Fruit fly (Drosophila melanogaster) whole organism, embryonic: Measurements from ENCODE around the gene CG9933.

Source experiments
- Adf1 ChIP-seq: fragments of 200-800 bp; sonication (Bioruptor generic); IDR thresholded peaks from 2 replicates; pipeline ENCODE4 v1.3.6; 2022; ENCODE audit warnings: missing biosample characterization, missing genetic modification characterization
- Atf6 ChIP-seq: fragments of 200-800 bp; sonication (Bioruptor generic); IDR thresholded peaks from 2 replicates; pipeline ENCODE4 v1.3.6; 2022; ENCODE audit warnings: missing biosample characterization, missing genetic modification characterization
- Bdp1 ChIP-seq: fragments of 200-800 bp; sonication (Bioruptor generic); optimal IDR thresholded peaks from 3 replicates; lab custom pipeline; 2016; ENCODE audit warnings: missing biosample characterization, missing genetic modification characterization
- BtbVII ChIP-seq: fragments of 200-800 bp; sonication (Bioruptor generic); optimal IDR thresholded peaks from 3 replicates; lab custom pipeline; 2017; ENCODE audit warnings: missing biosample characterization, mild to moderate bottlenecking, missing genetic modification characterization
- CG10565 ChIP-seq: fragments of 200-800 bp; sonication (Bioruptor generic); optimal IDR thresholded peaks from 3 replicates; lab custom pipeline; 2016; ENCODE audit warnings: missing biosample characterization, mild to moderate bottlenecking, missing genetic modification characterization
- CG11504 ChIP-seq: fragments of 200-800 bp; sonication (Bioruptor generic); optimal IDR thresholded peaks from 3 replicates; lab custom pipeline; 2019; ENCODE audit warnings: missing biosample characterization, mild to moderate bottlenecking, missing genetic modification characterization, moderate library complexity
- CG12236 ChIP-seq: fragments of 200-800 bp; sonication (Bioruptor generic); optimal IDR thresholded peaks from 2 replicates; lab custom pipeline; 2016; ENCODE audit warnings: missing biosample characterization, missing genetic modification characterization
- CG1233 ChIP-seq: fragments of 200-800 bp; sonication (Bioruptor generic); optimal IDR thresholded peaks from 4 replicates; lab custom pipeline; 2018; ENCODE audit warnings: missing biosample characterization, mild to moderate bottlenecking, missing genetic modification characterization
- CG14441 ChIP-seq: fragments of 200-800 bp; sonication (Bioruptor generic); IDR thresholded peaks from 2 replicates; pipeline ENCODE4 v1.3.6; 2022; ENCODE audit warnings: missing biosample characterization, missing genetic modification characterization
- CG15601 ChIP-seq: fragments of 200-800 bp; sonication (Bioruptor generic); optimal IDR thresholded peaks from 3 replicates; lab custom pipeline; 2019; ENCODE audit warnings: missing biosample characterization, mild to moderate bottlenecking, missing genetic modification characterization, moderate library complexity
- CG17186 ChIP-seq: fragments of 200-800 bp; sonication (Bioruptor generic); optimal IDR thresholded peaks from 3 replicates; lab custom pipeline; 2017; ENCODE audit warnings: missing biosample characterization, missing genetic modification reagents, missing genetic modification characterization
- CG17612 ChIP-seq: fragments of 200-800 bp; sonication (Bioruptor generic); IDR thresholded peaks from 2 replicates; pipeline ENCODE4 v1.3.6; 2022; ENCODE audit warnings: missing biosample characterization, missing genetic modification characterization
- CG18011 ChIP-seq: fragments of 200-800 bp; sonication (Bioruptor generic); optimal IDR thresholded peaks from 2 replicates; lab custom pipeline; 2017; ENCODE audit warnings: missing biosample characterization, missing genetic modification characterization, mild to moderate bottlenecking, moderate library complexity, missing genotype
- CG2712 ChIP-seq: fragments of 200-800 bp; optimal IDR thresholded peaks from 3 replicates; lab custom pipeline; 2019; ENCODE audit warnings: missing biosample characterization, mild to moderate bottlenecking, missing genetic modification characterization, moderate library complexity
- CG2875 ChIP-seq: fragments of 200-800 bp; sonication (Bioruptor generic); optimal IDR thresholded peaks from 2 replicates; lab custom pipeline; 2017; ENCODE audit warnings: missing biosample characterization, mild to moderate bottlenecking, missing genetic modification characterization, missing genetic modification reagents
- CG31365 ChIP-seq: fragments of 200-800 bp; sonication (Bioruptor generic); optimal IDR thresholded peaks from 2 replicates; lab custom pipeline; 2018; ENCODE audit warnings: missing biosample characterization, mild to moderate bottlenecking, missing genetic modification characterization
- CG4404 ChIP-seq: fragments of 200-800 bp; sonication (Bioruptor generic); IDR thresholded peaks from 2 replicates; pipeline ENCODE4 v1.3.6; 2022; ENCODE audit warnings: missing biosample characterization, missing genetic modification characterization
- CG4617 ChIP-seq: fragments of 200-800 bp; sonication (Bioruptor generic); optimal IDR thresholded peaks from 3 replicates; lab custom pipeline; 2016; ENCODE audit warnings: missing biosample characterization, missing genetic modification characterization, borderline replicate concordance
- CG8924 ChIP-seq: fragments of 200-800 bp; optimal IDR thresholded peaks from 3 replicates; lab custom pipeline; 2019; ENCODE audit warnings: missing biosample characterization, mild to moderate bottlenecking, missing genetic modification characterization, moderate library complexity
- D19A ChIP-seq: fragments of 200-800 bp; optimal IDR thresholded peaks from 3 replicates; lab custom pipeline; 2019; ENCODE audit warnings: missing biosample characterization, mild to moderate bottlenecking, missing genetic modification characterization, moderate library complexity
- Doc2 ChIP-seq: fragments of 200-800 bp; sonication (Bioruptor generic); IDR thresholded peaks from 2 replicates; pipeline ENCODE4 v1.3.6; 2022; ENCODE audit warnings: missing biosample characterization, missing genetic modification characterization
- Hmx ChIP-seq: fragments of 200-800 bp; sonication (Bioruptor generic); optimal IDR thresholded peaks from 2 replicates; lab custom pipeline; 2016; ENCODE audit warnings: missing biosample characterization, missing genetic modification characterization
- MTF-1 ChIP-seq: fragments of 200-800 bp; sonication (Bioruptor generic); optimal IDR thresholded peaks from 2 replicates; lab custom pipeline; 2018; ENCODE audit warnings: missing biosample characterization, mild to moderate bottlenecking, missing genetic modification characterization, borderline replicate concordance
- NfI ChIP-seq: fragments of 200-800 bp; sonication (Bioruptor generic); optimal IDR thresholded peaks from 3 replicates; lab custom pipeline; 2018; ENCODE audit warnings: missing biosample characterization, mild to moderate bottlenecking, missing genetic modification characterization, moderate library complexity
- Rfx ChIP-seq: fragments of 200-800 bp; sonication (Bioruptor generic); IDR thresholded peaks from 2 replicates; pipeline ENCODE4 v1.3.6; 2022; ENCODE audit warnings: missing biosample characterization, missing genetic modification characterization
- Sin3A ChIP-seq: fragments of >200 bp; optimal IDR thresholded peaks from 2 replicates; lab custom pipeline; 2018
- TFAM ChIP-seq: fragments of 200-800 bp; sonication (Bioruptor generic); optimal IDR thresholded peaks from 2 replicates; lab custom pipeline; 2017; ENCODE audit warnings: missing biosample characterization, missing genetic modification characterization, inconsistent platforms
- Usf ChIP-seq: fragments of 200-800 bp; sonication (Bioruptor generic); optimal IDR thresholded peaks from 2 replicates; lab custom pipeline; 2017; ENCODE audit warnings: missing genotype, missing biosample characterization, missing genetic modification characterization
- abd-A ChIP-seq: fragments of 200-800 bp; sonication (Bioruptor generic); optimal IDR thresholded peaks from 3 replicates; lab custom pipeline; 2019; ENCODE audit warnings: missing biosample characterization, mild to moderate bottlenecking, missing genetic modification characterization, moderate library complexity
- amos ChIP-seq: fragments of 200-800 bp; sonication (Bioruptor generic); IDR thresholded peaks from 2 replicates; pipeline ENCODE4 v1.3.6; 2022; ENCODE audit warnings: missing biosample characterization, missing genetic modification characterization; ENCODE audit not compliant: partially characterized antibody
- ap ChIP-seq: fragments of 200-800 bp; sonication (Bioruptor generic); IDR thresholded peaks from 2 replicates; pipeline ENCODE4 v1.3.6; 2022; ENCODE audit warnings: missing biosample characterization, missing genetic modification characterization
- bsh ChIP-seq, 2 experiments: fragments of 200-800 bp; sonication (Bioruptor generic); optimal IDR thresholded peaks; 2 replicates each; lab custom pipeline; 2017 to 2018; ENCODE audit warnings: mild to moderate bottlenecking in 2 of 2, missing biosample characterization in 2 of 2, missing genetic modification characterization in 2 of 2, moderate library complexity in 1 of 2
- cato ChIP-seq: fragments of 200-800 bp; sonication (Bioruptor generic); optimal IDR thresholded peaks from 2 replicates; lab custom pipeline; 2016; ENCODE audit warnings: missing biosample characterization, missing genetic modification characterization, borderline replicate concordance
- chif ChIP-seq, 2 experiments: fragments of 200-800 bp; sonication (Bioruptor generic); optimal IDR thresholded peaks; 3 replicates each; lab custom pipeline; 2016; ENCODE audit warnings: missing biosample characterization in 2 of 2, missing genetic modification characterization in 2 of 2
- dati ChIP-seq: fragments of 200-800 bp; sonication (Bioruptor generic); IDR thresholded peaks from 2 replicates; pipeline ENCODE4 v1.3.6; 2022; ENCODE audit warnings: missing biosample characterization, missing genetic modification characterization
- dm ChIP-seq: fragments of 200-800 bp; sonication (Bioruptor generic); optimal IDR thresholded peaks from 3 replicates; lab custom pipeline; 2016; ENCODE audit warnings: missing biosample characterization, missing genetic modification characterization
- dpn ChIP-seq, 2 experiments: fragments of 200-800 bp; sonication (Bioruptor generic); optimal IDR thresholded peaks; 3 replicates each; lab custom pipeline; 2016; ENCODE audit warnings: missing biosample characterization in 2 of 2, missing genetic modification characterization in 2 of 2
- eyg ChIP-seq: fragments of 200-800 bp; sonication (Bioruptor generic); optimal IDR thresholded peaks from 3 replicates; lab custom pipeline; 2016; ENCODE audit warnings: missing biosample characterization, missing genetic modification characterization
- fd102C ChIP-seq: fragments of 200-800 bp; sonication (Bioruptor generic); optimal IDR thresholded peaks from 2 replicates; lab custom pipeline; 2018; ENCODE audit warnings: missing biosample characterization, mild to moderate bottlenecking, missing genetic modification characterization, moderate library complexity
- fru ChIP-seq: fragments of >200 bp; optimal IDR thresholded peaks from 2 replicates; lab custom pipeline; 2017
- gt ChIP-seq: fragments of 200-800 bp; sonication (Bioruptor generic); IDR thresholded peaks from 2 replicates; pipeline ENCODE4 v1.3.6; 2022; ENCODE audit warnings: missing biosample characterization, missing genetic modification characterization
- inv ChIP-seq: fragments of 200-800 bp; sonication (Bioruptor generic); IDR thresholded peaks from 2 replicates; pipeline ENCODE4 v1.3.6; 2022; ENCODE audit warnings: missing biosample characterization, missing genetic modification characterization; ENCODE audit not compliant: partially characterized antibody
- jumu ChIP-seq: fragments of 200-800 bp; sonication (Bioruptor generic); optimal IDR thresholded peaks from 3 replicates; lab custom pipeline; 2016; ENCODE audit warnings: missing biosample characterization, missing genetic modification characterization
- knrl ChIP-seq: fragments of 200-800 bp; sonication (Bioruptor generic); IDR thresholded peaks from 3 replicates; pipeline ENCODE4 v1.3.6; 2022; ENCODE audit warnings: missing biosample characterization, missing genetic modification characterization; ENCODE audit not compliant: partially characterized antibody
- lola ChIP-seq, 3 experiments: fragments of >200 bp in 2 of 3; fragments of 200-800 bp in 1 of 3; sonication (Bioruptor generic) in 1 of 3; optimal IDR thresholded peaks; 2 replicates each; lab custom pipeline; 2017 to 2019; ENCODE audit warnings: missing biosample characterization in 3 of 3, missing genetic modification characterization in 3 of 3, mild to moderate bottlenecking in 1 of 3, moderate library complexity in 1 of 3
- nau ChIP-seq: fragments of 200-800 bp; sonication (Bioruptor generic); optimal IDR thresholded peaks from 3 replicates; lab custom pipeline; 2017; ENCODE audit warnings: missing biosample characterization, mild to moderate bottlenecking, missing genetic modification characterization, missing genetic modification reagents
- onecut ChIP-seq: fragments of 200-800 bp; sonication (Bioruptor generic); IDR thresholded peaks from 2 replicates; pipeline ENCODE4 v1.3.6; 2022; ENCODE audit warnings: missing biosample characterization, missing genetic modification characterization
- sisA ChIP-seq: fragments of 200-800 bp; sonication (Bioruptor generic); IDR thresholded peaks from 2 replicates; pipeline ENCODE4 v1.3.6; 2022; ENCODE audit warnings: missing biosample characterization, missing genetic modification characterization
- stc ChIP-seq: fragments of 200-800 bp; sonication (Bioruptor generic); IDR thresholded peaks from 2 replicates; pipeline ENCODE4 v1.3.6; 2022; ENCODE audit warnings: missing biosample characterization, missing genetic modification characterization
- vnd ChIP-seq: fragments of 200-800 bp; sonication (Bioruptor generic); IDR thresholded peaks from 3 replicates; pipeline ENCODE4 v1.3.6; 2022; ENCODE audit warnings: missing biosample characterization, missing genetic modification characterization; ENCODE audit not compliant: partially characterized antibody
- yki ChIP-seq: fragments of >200 bp; optimal IDR thresholded peaks from 3 replicates; lab custom pipeline; 2018

The CG9933 gene

dm6 chr2L:13000393-13001001 is 20.6 kb downstream of the CG9933 start, which contains the start of gene Yip1d1 (continued):
- TF ChIP-seq amos (GFP tag; lab: Robert Waterston, UW) (peak; percentile 94), Hmx (GFP tag; lab: Kevin White, UChicago) (no peak), vnd (peak; percentile 89), fd102C (GFP tag; lab: Kevin White, UChicago) (no peak), CG10565 (no peak), Rfx (no peak), dati (GFP tag; lab: Robert Waterston, UW) (no peak), cato (GFP tag; lab: Kevin White, UChicago) (no peak), jumu (GFP tag; lab: Kevin White, UChicago) (no peak), TFAM (GFP tag; lab: Kevin White, UChicago) (no peak), ap (no peak), CG14441 (no peak), CG2712 (tag; lab: Kevin White, UChicago) (peak; percentile 6), Usf (GFP tag; lab: Kevin White, UChicago) (no peak), bsh (GFP tag; optimal IDR thresholded peaks at IDR 0.05; lab: Kevin White, UChicago) (no peak), nau (GFP tag; lab: Kevin White, UChicago) (no peak), BtbVII (GFP tag; lab: Kevin White, UChicago) (no peak), stc (GFP tag; lab: Robert Waterston, UW) (no peak), CG8924 (no peak), CG17186 (no peak), D19A (tag; lab: Kevin White, UChicago) (no peak), CG18011 (GFP tag; lab: Kevin White, UChicago) (no peak), onecut (peak; percentile 16; the same call in 1 of the 2 replicates), knrl (GFP tag; lab: Robert Waterston, UW) (peak; percentile 88), CG2875 (GFP tag; lab: Kevin White, UChicago) (no peak), CG12236 (GFP tag; lab: Kevin White, UChicago) (no peak), Bdp1 (GFP tag; lab: Kevin White, UChicago) (no peak), dpn (GFP tag; optimal IDR thresholded peaks at IDR 0.05; lab: Kevin White, UChicago) (no peak), eyg (no peak), fru (lab: Kevin White, UChicago) (no peak), inv (GFP tag; lab: Robert Waterston, UW) (peak; percentile 83), NfI (GFP tag; lab: Kevin White, UChicago) (no peak), Atf6 (GFP tag; lab: Robert Waterston, UW) (no peak), yki (no peak), dm (no peak), chif (GFP tag; optimal IDR thresholded peaks at IDR 0.05; lab: Kevin White, UChicago) (no peak), Doc2 (GFP tag; lab: Robert Waterston, UW) (no peak), abd-A (tag; lab: Kevin White, UChicago) (no peak), CG4404 (GFP tag; lab: Robert Waterston, UW) (no peak), Adf1 (GFP tag; lab: Robert Waterston, UW) (no peak), CG31365 (no peak), Sin3A (lab: Kevin White, UChicago) (no peak), CG11504 (tag; lab: Kevin White, UChicago) (no peak), sisA (GFP tag; lab: Robert Waterston, UW) (no peak), CG17612 (no peak), lola (GFP tag; optimal IDR thresholded peaks at IDR 0.05; lab: Kevin White, UChicago) (no peak), gt (no peak), CG15601 (tag; lab: Kevin White, UChicago) (no peak), CG4617 (peak; percentile 65), MTF-1 (GFP tag; lab: Kevin White, UChicago) (no peak), CG1233 (GFP tag; lab: Kevin White, UChicago) (no peak)
